ENCODE assay signal across 5 worm cellular contexts in genomic region chrX:16579303-16579795, ce11.
A peak's percentile ranks its signal among the peaks of the same experiment; 100 is the strongest.
TF ChIP-seq lines count a peak whose summit lies in the region.

ser-1 (plus strand) TSS chrX:16579745.

TF ChIP-seq in whole organism, L1 larva, 84 proteins besides CTCF, POLR2A, EP300 and RAD21:
- no peak for TF ChIP-seq elt-2 (tag; optimal IDR thresholded peaks at IDR 0.05; lab: Kevin White, UChicago)
- no peak for TF ChIP-seq nhr-84 (tag; optimal IDR thresholded peaks at IDR 0.05; lab: Kevin White, UChicago)
- no peak for TF ChIP-seq zag-1 (tag; optimal IDR thresholded peaks at IDR 0.05; lab: Kevin White, UChicago)
- peak; percentile 6 for TF ChIP-seq lin-14 (GFP tag; optimal IDR thresholded peaks at IDR 0.05; lab: Kevin White, UChicago)
TF ChIP-seq in whole organism, L1 larva: peak in this region for 1.

TF ChIP-seq in whole organism, L3 larva, 47 proteins besides CTCF, POLR2A, EP300 and RAD21:
- TF ChIP-seq pha-4 (tag; optimal IDR thresholded peaks at IDR 0.05; lab: Kevin White, UChicago) (peak; percentile 21), tbx-2 (tag; optimal IDR thresholded peaks at IDR 0.05; lab: Kevin White, UChicago) (no peak)

TF ChIP-seq in whole organism, L4 larva, 104 proteins besides CTCF, POLR2A, EP300 and RAD21:
- TF ChIP-seq lin-15B (tag; optimal IDR thresholded peaks at IDR 0.05; lab: Kevin White, UChicago) (no peak), fos-1 (tag; optimal IDR thresholded peaks at IDR 0.05; lab: Kevin White, UChicago) (no peak), aha-1 (tag; lab: Kevin White, UChicago) (peak; percentile 67), saeg-2 (GFP tag; IDR thresholded peaks at IDR 0.05; lab: Robert Waterston, UW) (no peak), F10B5.3 (tag; optimal IDR thresholded peaks at IDR 0.05; lab: Kevin White, UChicago) (no peak), hlh-11 (tag; optimal IDR thresholded peaks at IDR 0.05; lab: Kevin White, UChicago) (no peak), lin-13 (GFP tag; optimal IDR thresholded peaks at IDR 0.05; lab: Kevin White, UChicago) (no peak), dmd-8 (GFP tag; IDR thresholded peaks at IDR 0.05; lab: Robert Waterston, UW) (peak; percentile 50; the same call in 1 of the 2 replicates), nhr-111 (GFP tag; optimal IDR thresholded peaks at IDR 0.05; lab: Kevin White, UChicago) (no peak), set-16 (GFP tag; IDR thresholded peaks at IDR 0.05; lab: Robert Waterston, UW) (peak; percentile 46; the same call in 1 of the 2 replicates), nhr-42 (GFP tag; IDR thresholded peaks at IDR 0.05; lab: Robert Waterston, UW) (0 out of 2 replicates have a peak, but pooled peaks have one; percentile 31)
TF ChIP-seq in whole organism, L4 larva: peak in this region for 4.

TF ChIP-seq in whole organism, late embryonic, 69 proteins besides CTCF, POLR2A, EP300 and RAD21:
- TF ChIP-seq ama-1 (optimal IDR thresholded peaks at IDR 0.05; lab: Kevin White, UChicago), result no peak
- no peak for TF ChIP-seq pax-1 (tag; optimal IDR thresholded peaks at IDR 0.05; lab: Kevin White, UChicago)
- TF ChIP-seq ceh-18 (tag; optimal IDR thresholded peaks at IDR 0.05; lab: Kevin White, UChicago), result peak; percentile 9
- no peak for TF ChIP-seq ceh-6 (GFP tag; optimal IDR thresholded peaks at IDR 0.05; lab: Kevin White, UChicago)
- TF ChIP-seq unc-86 (tag; optimal IDR thresholded peaks at IDR 0.05; lab: Kevin White, UChicago), result no peak
- no peak for TF ChIP-seq nhr-11 (tag; optimal IDR thresholded peaks at IDR 0.05; lab: Kevin White, UChicago)
- peak; percentile 17 for TF ChIP-seq mec-3 (tag; optimal IDR thresholded peaks at IDR 0.05; lab: Kevin White, UChicago; ENCODE audit: borderline replicate concordance)
- no peak for TF ChIP-seq ceh-24 (tag; optimal IDR thresholded peaks at IDR 0.05; lab: Kevin White, UChicago)

TF ChIP-seq in whole organism, young adult, 124 proteins besides CTCF, POLR2A, EP300 and RAD21:
- TF ChIP-seq Y53F4B.3 (GFP tag; IDR thresholded peaks at IDR 0.05; lab: Robert Waterston, UW) (no peak), zfh-2 (GFP tag; conservative IDR thresholded peaks at IDR 0.05; lab: Robert Waterston, UW) (peak; percentile 65)
